Fruit fly (Drosophila melanogaster) whole organism, embryonic: ENCODE measurements around the gene CG8419.

ENCODE experiments used
- CG10979 ChIP-seq: fragments of 200-800 bp; sonication (Bioruptor generic); optimal IDR thresholded peaks from 2 replicates; lab custom pipeline; 2018; ENCODE audit warnings: missing biosample characterization, mild to moderate bottlenecking, missing genetic modification characterization, moderate library complexity
- CG13894 ChIP-seq: fragments of 200-800 bp; sonication (Bioruptor generic); optimal IDR thresholded peaks from 3 replicates; lab custom pipeline; 2018; ENCODE audit warnings: missing biosample characterization, mild to moderate bottlenecking, missing genetic modification characterization, moderate library complexity
- CG14667 ChIP-seq: fragments of 200-800 bp; sonication (Bioruptor generic); IDR thresholded peaks from 2 replicates; pipeline ENCODE4 v1.3.6; 2022; ENCODE audit warnings: missing biosample characterization, missing genetic modification characterization
- CG15479 ChIP-seq: fragments of 200-800 bp; sonication (Bioruptor generic); optimal IDR thresholded peaks from 3 replicates; lab custom pipeline; 2019; ENCODE audit warnings: missing biosample characterization, mild to moderate bottlenecking, missing genetic modification characterization, moderate library complexity
- CG15601 ChIP-seq: fragments of 200-800 bp; sonication (Bioruptor generic); optimal IDR thresholded peaks from 3 replicates; lab custom pipeline; 2019; ENCODE audit warnings: missing biosample characterization, mild to moderate bottlenecking, missing genetic modification characterization, moderate library complexity
- CG15696 ChIP-seq: fragments of 200-800 bp; sonication (Bioruptor generic); optimal IDR thresholded peaks from 2 replicates; lab custom pipeline; 2019; ENCODE audit warnings: missing biosample characterization, mild to moderate bottlenecking, missing genetic modification characterization, moderate library complexity
- CG1603 ChIP-seq: fragments of 200-800 bp; sonication (Bioruptor generic); optimal IDR thresholded peaks from 2 replicates; lab custom pipeline; 2019; ENCODE audit warnings: missing biosample characterization, mild to moderate bottlenecking, missing genetic modification characterization, moderate library complexity
- CG17912 ChIP-seq: fragments of 200-800 bp; sonication (Bioruptor generic); optimal IDR thresholded peaks from 2 replicates; lab custom pipeline; 2018; ENCODE audit warnings: missing biosample characterization, mild to moderate bottlenecking, missing genetic modification characterization
- CG18011 ChIP-seq: fragments of 200-800 bp; sonication (Bioruptor generic); optimal IDR thresholded peaks from 2 replicates; lab custom pipeline; 2017; ENCODE audit warnings: missing biosample characterization, missing genetic modification characterization, mild to moderate bottlenecking, moderate library complexity, missing genotype
- CG1832 ChIP-seq: fragments of 200-800 bp; sonication (Bioruptor generic); optimal IDR thresholded peaks from 2 replicates; lab custom pipeline; 2017; ENCODE audit warnings: missing biosample characterization, mild to moderate bottlenecking, missing genetic modification characterization, inconsistent platforms
- CG4424 ChIP-seq: fragments of 200-800 bp; sonication (Bioruptor generic); optimal IDR thresholded peaks from 3 replicates; lab custom pipeline; 2016; ENCODE audit warnings: missing biosample characterization, missing genetic modification characterization
- CG7372 ChIP-seq: fragments of 200-800 bp; sonication (Bioruptor generic); IDR thresholded peaks from 2 replicates; pipeline ENCODE4 v1.3.6; 2022; ENCODE audit warnings: missing biosample characterization, missing genetic modification characterization
- CG8924 ChIP-seq: fragments of 200-800 bp; optimal IDR thresholded peaks from 3 replicates; lab custom pipeline; 2019; ENCODE audit warnings: missing biosample characterization, mild to moderate bottlenecking, missing genetic modification characterization, moderate library complexity
- CG9727 ChIP-seq: fragments of 200-800 bp; sonication (Bioruptor generic); optimal IDR thresholded peaks from 3 replicates; lab custom pipeline; 2017; ENCODE audit warnings: missing biosample characterization, mild to moderate bottlenecking, missing genetic modification characterization
- CkIIα-i1 ChIP-seq: fragments of 200-800 bp; sonication (Bioruptor generic); IDR thresholded peaks from 2 replicates; pipeline ENCODE4 v1.3.6; 2022; ENCODE audit warnings: missing biosample characterization, missing genetic modification characterization
- D ChIP-seq, 2 experiments: fragments of 200-800 bp in 1 of 2; fragments of >200 bp in 1 of 2; sonication (Bioruptor generic) in 1 of 2; optimal IDR thresholded peaks; 2 replicates in 1 of 2; 3 replicates in 1 of 2; lab custom pipeline; 2017; ENCODE audit warnings: mild to moderate bottlenecking in 1 of 2, missing biosample characterization in 1 of 2, missing genetic modification characterization in 1 of 2, missing genetic modification reagents in 1 of 2
- ERR ChIP-seq: fragments of 200-800 bp; sonication (Bioruptor generic); optimal IDR thresholded peaks from 2 replicates; lab custom pipeline; 2016; ENCODE audit warnings: missing biosample characterization, missing genetic modification characterization
- Gug ChIP-seq: fragments of 200-800 bp; sonication (Bioruptor generic); IDR thresholded peaks from 4 replicates; pipeline ENCODE4 v1.3.6; 2022; ENCODE audit warnings: missing biosample characterization, missing genetic modification characterization
- HHEX ChIP-seq: fragments of 200-800 bp; sonication (Bioruptor generic); optimal IDR thresholded peaks from 3 replicates; lab custom pipeline; 2017; ENCODE audit warnings: missing biosample characterization, mild to moderate bottlenecking, missing genetic modification characterization, missing genetic modification reagents
- HLH3B ChIP-seq: fragments of 200-800 bp; sonication (Bioruptor generic); IDR thresholded peaks from 2 replicates; pipeline ENCODE4 v1.3.6; 2022; ENCODE audit warnings: missing biosample characterization, missing genetic modification characterization
- Med ChIP-seq: fragments of 200-800 bp; sonication (Bioruptor generic); peaks from one replicate; lab custom pipeline; 2016; ENCODE audit warnings: missing biosample characterization, missing genetic modification characterization, mild to moderate bottlenecking, inconsistent platforms, moderate library complexity
- Pdp1 ChIP-seq, 2 experiments: fragments of 200-800 bp; sonication (Bioruptor generic); optimal IDR thresholded peaks; 3 replicates each; lab custom pipeline; 2016; ENCODE audit warnings: missing biosample characterization in 2 of 2, missing genetic modification characterization in 2 of 2, mild to moderate bottlenecking in 1 of 2, moderate library complexity in 1 of 2
- Vsx1 ChIP-seq: fragments of 200-800 bp; sonication (Bioruptor generic); optimal IDR thresholded peaks from 2 replicates; lab custom pipeline; 2017; ENCODE audit warnings: missing biosample characterization, mild to moderate bottlenecking, missing genetic modification characterization, missing genetic modification reagents
- ac ChIP-seq: fragments of 200-800 bp; sonication (Bioruptor generic); optimal IDR thresholded peaks from 3 replicates; lab custom pipeline; 2017; ENCODE audit warnings: missing biosample characterization, mild to moderate bottlenecking, missing genetic modification characterization
- br ChIP-seq: fragments of >200 bp; optimal IDR thresholded peaks from 2 replicates; lab custom pipeline; 2017
- chinmo ChIP-seq: fragments of 200-800 bp; sonication (Bioruptor generic); IDR thresholded peaks from 4 replicates; pipeline ENCODE4 v1.3.6; 2022; ENCODE audit warnings: missing biosample characterization, missing genetic modification characterization; ENCODE audit not compliant: partially characterized antibody
- chm ChIP-seq: fragments of 200-800 bp; sonication (Bioruptor generic); IDR thresholded peaks from 2 replicates; pipeline ENCODE4 v1.3.6; 2022; ENCODE audit warnings: missing biosample characterization, missing genetic modification characterization
- crc ChIP-seq: fragments of 200-800 bp; sonication (Bioruptor generic); optimal IDR thresholded peaks from 2 replicates; lab custom pipeline; 2016; ENCODE audit warnings: missing biosample characterization, missing genetic modification characterization
- dmrt11E ChIP-seq: fragments of 200-800 bp; sonication (Bioruptor generic); optimal IDR thresholded peaks from 3 replicates; lab custom pipeline; 2018; ENCODE audit warnings: missing biosample characterization, mild to moderate bottlenecking, missing genetic modification characterization, moderate library complexity
- gsb-n ChIP-seq: fragments of 200-800 bp; sonication (Bioruptor generic); optimal IDR thresholded peaks from 3 replicates; lab custom pipeline; 2018; ENCODE audit warnings: missing biosample characterization, mild to moderate bottlenecking, missing genetic modification characterization
- hb ChIP-seq: fragments of 200-800 bp; sonication (Bioruptor generic); IDR thresholded peaks from 3 replicates; pipeline ENCODE4 v1.3.6; 2022; ENCODE audit warnings: missing biosample characterization, missing genetic modification characterization; ENCODE audit not compliant: partially characterized antibody
- insv ChIP-seq, 2 experiments: fragments of 200-800 bp; sonication (Bioruptor generic); optimal IDR thresholded peaks; 3 replicates each; lab custom pipeline; 2016 to 2018; ENCODE audit warnings: missing biosample characterization in 2 of 2, missing genetic modification characterization in 2 of 2
- kay ChIP-seq: fragments of 200-800 bp; sonication (Bioruptor generic); optimal IDR thresholded peaks from 2 replicates; lab custom pipeline; 2016; ENCODE audit warnings: missing biosample characterization, missing genetic modification characterization
- lilli ChIP-seq: fragments of 200-800 bp; sonication (Bioruptor generic); optimal IDR thresholded peaks from 3 replicates; lab custom pipeline; 2016; ENCODE audit warnings: missing biosample characterization, missing genetic modification characterization
- lola ChIP-seq, 3 experiments: fragments of >200 bp in 2 of 3; fragments of 200-800 bp in 1 of 3; sonication (Bioruptor generic) in 1 of 3; optimal IDR thresholded peaks; 2 replicates each; lab custom pipeline; 2017 to 2019; ENCODE audit warnings: missing biosample characterization in 3 of 3, missing genetic modification characterization in 3 of 3, mild to moderate bottlenecking in 1 of 3, moderate library complexity in 1 of 3
- mld ChIP-seq: fragments of 200-800 bp; sonication (Bioruptor generic); IDR thresholded peaks from 3 replicates; pipeline ENCODE4 v1.3.6; 2022; ENCODE audit warnings: missing biosample characterization, missing genetic modification characterization; ENCODE audit not compliant: partially characterized antibody
- nau ChIP-seq: fragments of 200-800 bp; sonication (Bioruptor generic); optimal IDR thresholded peaks from 3 replicates; lab custom pipeline; 2017; ENCODE audit warnings: missing biosample characterization, mild to moderate bottlenecking, missing genetic modification characterization, missing genetic modification reagents
- nerfin-1 ChIP-seq: fragments of 200-800 bp; sonication (Bioruptor generic); optimal IDR thresholded peaks from 3 replicates; lab custom pipeline; 2019; ENCODE audit warnings: missing biosample characterization, mild to moderate bottlenecking, missing genetic modification characterization, moderate library complexity
- org-1 ChIP-seq: fragments of 200-800 bp; sonication (Bioruptor generic); optimal IDR thresholded peaks from 2 replicates; lab custom pipeline; 2017; ENCODE audit warnings: missing biosample characterization, missing genetic modification characterization
- sens ChIP-seq: fragments of 200-800 bp; sonication (Bioruptor generic); peaks from one replicate; lab custom pipeline; 2016; ENCODE audit warnings: missing biosample characterization, missing genetic modification characterization
- sisA ChIP-seq: fragments of 200-800 bp; sonication (Bioruptor generic); IDR thresholded peaks from 2 replicates; pipeline ENCODE4 v1.3.6; 2022; ENCODE audit warnings: missing biosample characterization, missing genetic modification characterization
- slbo ChIP-seq: fragments of 200-800 bp; sonication (Bioruptor generic); IDR thresholded peaks from 2 replicates; pipeline ENCODE4 v1.3.6; 2022; ENCODE audit warnings: missing biosample characterization, missing genetic modification characterization
- slp2 ChIP-seq: fragments of 200-800 bp; sonication (Bioruptor generic); optimal IDR thresholded peaks from 2 replicates; lab custom pipeline; 2016; ENCODE audit warnings: missing biosample characterization, missing genetic modification characterization
- tll ChIP-seq, 2 experiments: fragments of 200-800 bp in 1 of 2; fragments of >200 bp in 1 of 2; sonication (Bioruptor generic) in 1 of 2; optimal IDR thresholded peaks; 2 replicates each; lab custom pipeline; 2017 to 2019; ENCODE audit warnings: missing biosample characterization in 2 of 2, missing genetic modification characterization in 2 of 2, mild to moderate bottlenecking in 1 of 2, moderate library complexity in 1 of 2
- unpg ChIP-seq: fragments of 200-800 bp; sonication (Bioruptor generic); optimal IDR thresholded peaks from 3 replicates; lab custom pipeline; 2018; ENCODE audit warnings: missing biosample characterization, mild to moderate bottlenecking, missing genetic modification characterization, moderate library complexity
- wor ChIP-seq: fragments of 200-800 bp; sonication (Bioruptor generic); IDR thresholded peaks from 2 replicates; pipeline ENCODE4 v1.3.6; 2022; ENCODE audit warnings: missing biosample characterization, missing genetic modification characterization
- z ChIP-seq: fragments of 200-800 bp; sonication (Bioruptor generic); IDR thresholded peaks from 3 replicates; pipeline ENCODE4 v1.3.6; 2022; ENCODE audit warnings: missing biosample characterization, missing genetic modification characterization
- zen ChIP-seq: fragments of 200-800 bp; sonication (Bioruptor generic); optimal IDR thresholded peaks from 3 replicates; lab custom pipeline; 2018; ENCODE audit warnings: missing biosample characterization, mild to moderate bottlenecking, missing genetic modification characterization, moderate library complexity

The CG8419 gene

dm6 chr2L:8165800-8166576 is 40.0 kb upstream of the CG8419 start (continued):
- TF ChIP-seq dmrt11E, result peak; percentile 53
- no peak for TF ChIP-seq z (GFP tag; lab: Robert Waterston, UW)
- no peak for TF ChIP-seq insv (GFP tag; optimal IDR thresholded peaks at IDR 0.05; lab: Kevin White, UChicago)
- peak; percentile 1 for TF ChIP-seq HHEX (GFP tag; lab: Kevin White, UChicago)
- TF ChIP-seq ac (GFP tag; lab: Kevin White, UChicago), result peak; percentile 86
- TF ChIP-seq tll (GFP tag; optimal IDR thresholded peaks at IDR 0.05; lab: Kevin White, UChicago), result peak in 1 of 2 experiments; percentile 99
- 0 out of 4 replicates have a peak, but pooled peaks have one; percentile 61 for TF ChIP-seq chinmo (GFP tag; lab: Robert Waterston, UW)
- TF ChIP-seq CG15696 (tag; lab: Kevin White, UChicago), result peak; percentile 74
- peak; percentile 13 for TF ChIP-seq org-1 (GFP tag; lab: Kevin White, UChicago)
- no peak for TF ChIP-seq CG4424 (GFP tag; lab: Kevin White, UChicago)
- TF ChIP-seq br, result no peak
- TF ChIP-seq D (optimal IDR thresholded peaks at IDR 0.05; lab: Kevin White, UChicago), result no peak
- peak; percentile 19 for TF ChIP-seq D (GFP tag; optimal IDR thresholded peaks at IDR 0.05; lab: Kevin White, UChicago)
- no peak for TF ChIP-seq CG14667 (GFP tag; lab: Robert Waterston, UW)
- TF ChIP-seq nerfin-1 (tag; lab: Kevin White, UChicago), result no peak
- no peak for TF ChIP-seq hb
- TF ChIP-seq lola (GFP tag; optimal IDR thresholded peaks at IDR 0.05; lab: Kevin White, UChicago), result peak in 1 of 3 experiments; percentile 22
- TF ChIP-seq CG13894 (tag; lab: Kevin White, UChicago), result peak; percentile 77
- TF ChIP-seq kay, result no peak
- TF ChIP-seq CG17912, result no peak
- no peak for TF ChIP-seq CkIIα-i1
- peak; percentile 48 for TF ChIP-seq CG15601 (tag; lab: Kevin White, UChicago)
- TF ChIP-seq CG1832 (GFP tag; lab: Kevin White, UChicago), result no peak
- peak; percentile 10 for TF ChIP-seq gsb-n (tag; lab: Kevin White, UChicago)
- peak; percentile 10 for TF ChIP-seq nau
- TF ChIP-seq crc (GFP tag; lab: Kevin White, UChicago), result no peak
- TF ChIP-seq chm (GFP tag; lab: Robert Waterston, UW), result no peak
- TF ChIP-seq CG1603 (tag; lab: Kevin White, UChicago), result peak; percentile 19
- no peak for TF ChIP-seq mld
- peak in 1 of 2 experiments; percentile 78 for TF ChIP-seq Pdp1 (GFP tag; optimal IDR thresholded peaks at IDR 0.05; lab: Kevin White, UChicago)
- peak; percentile 13 for TF ChIP-seq unpg (GFP tag; lab: Kevin White, UChicago)
- no peak for TF ChIP-seq Gug (GFP tag; lab: Robert Waterston, UW)
- no peak for TF ChIP-seq HLH3B
- TF ChIP-seq CG8924 (tag; lab: Kevin White, UChicago), result peak; percentile 55
- TF ChIP-seq CG7372 (GFP tag; lab: Robert Waterston, UW), result no peak
- TF ChIP-seq CG10979 (tag; lab: Kevin White, UChicago), result no peak
- peak; percentile 73 for TF ChIP-seq zen (tag; lab: Kevin White, UChicago)
- no peak for TF ChIP-seq wor
- no peak for TF ChIP-seq ERR (GFP tag; lab: Kevin White, UChicago)
- peak; percentile 77 for TF ChIP-seq sens (GFP tag; lab: Kevin White, UChicago)
- TF ChIP-seq Med, result peak; percentile 26
- no peak for TF ChIP-seq lilli
- TF ChIP-seq sisA (GFP tag; lab: Robert Waterston, UW), result no peak
- TF ChIP-seq CG18011 (GFP tag; lab: Kevin White, UChicago), result no peak
- TF ChIP-seq Vsx1 (GFP tag; lab: Kevin White, UChicago), result no peak
- TF ChIP-seq slbo (GFP tag; lab: Robert Waterston, UW), result no peak
- TF ChIP-seq CG9727 (GFP tag; lab: Kevin White, UChicago), result peak; percentile 39
- TF ChIP-seq CG15479 (GFP tag; lab: Kevin White, UChicago), result peak; percentile 71
- no peak for TF ChIP-seq slp2
